Fruit fly (Drosophila melanogaster) whole organism, adult: ENCODE measurements around the gene dls.

Source experiments
- CG11617 ChIP-seq: fragments of 200-800 bp; sonication (Bioruptor generic); optimal IDR thresholded peaks from 2 replicates; lab custom pipeline; 2017; ENCODE audit warnings: mild to moderate bottlenecking, missing biosample characterization, missing genetic modification reagents, missing genetic modification characterization
- CG12768 ChIP-seq: fragments of 200-800 bp; sonication (Bioruptor generic); optimal IDR thresholded peaks from 2 replicates; lab custom pipeline; 2017; ENCODE audit warnings: missing biosample characterization, missing genetic modification characterization, mild to moderate bottlenecking, moderate library complexity, missing genetic modification reagents
- CG14711 ChIP-seq: fragments of 200-800 bp; sonication (Bioruptor generic); optimal IDR thresholded peaks from 2 replicates; lab custom pipeline; 2018; ENCODE audit warnings: missing biosample characterization, mild to moderate bottlenecking, missing genetic modification characterization, moderate library complexity
- CG33017 ChIP-seq: fragments of 200-800 bp; sonication (Bioruptor generic); optimal IDR thresholded peaks from 2 replicates; lab custom pipeline; 2018; ENCODE audit warnings: missing biosample characterization, mild to moderate bottlenecking, missing genetic modification characterization, moderate library complexity
- CG5204 ChIP-seq: fragments of 200-800 bp; sonication (Bioruptor generic); optimal IDR thresholded peaks from 2 replicates; lab custom pipeline; 2016; ENCODE audit warnings: missing biosample characterization, missing genetic modification characterization
- CG7045 ChIP-seq: fragments of 200-800 bp; sonication (Bioruptor generic); optimal IDR thresholded peaks from 2 replicates; lab custom pipeline; 2017; ENCODE audit warnings: missing biosample characterization, mild to moderate bottlenecking, missing genetic modification characterization
- Crg-1 ChIP-seq: fragments of 200-800 bp; sonication (Bioruptor generic); optimal IDR thresholded peaks from 2 replicates; lab custom pipeline; 2016; ENCODE audit warnings: missing biosample characterization, missing genetic modification characterization
- Hr96 ChIP-seq: fragments of 200-800 bp; sonication (Bioruptor generic); optimal IDR thresholded peaks from 2 replicates; lab custom pipeline; 2016; ENCODE audit warnings: missing biosample characterization, missing genetic modification characterization
- bab1 ChIP-seq: fragments of 200-800 bp; sonication (Bioruptor generic); optimal IDR thresholded peaks from 3 replicates; lab custom pipeline; 2019; ENCODE audit warnings: missing biosample characterization, mild to moderate bottlenecking, missing genetic modification characterization, moderate library complexity
- cnc ChIP-seq, 2 experiments: fragments of >200 bp; optimal IDR thresholded peaks; 2 replicates each; lab custom pipeline; 2017
- kay ChIP-seq: fragments of 200-800 bp; sonication (Bioruptor generic); peaks from one replicate; lab custom pipeline; 2016; ENCODE audit warnings: missing biosample characterization, missing genetic modification characterization, borderline replicate concordance
- ovo ChIP-seq: fragments of 200-800 bp; sonication (Bioruptor generic); optimal IDR thresholded peaks from 2 replicates; lab custom pipeline; 2016; ENCODE audit warnings: missing biosample characterization, missing genetic modification characterization
- toe ChIP-seq: fragments of 200-800 bp; sonication (Bioruptor generic); optimal IDR thresholded peaks from 2 replicates; lab custom pipeline; 2016; ENCODE audit warnings: missing biosample characterization, missing genetic modification characterization

- TF ChIP-seq bab1 (no peak), cnc (optimal IDR thresholded peaks at IDR 0.05; lab: Kevin White, UChicago) (no peak), Hr96 (GFP tag; lab: Kevin White, UChicago) (no peak), kay (GFP tag; lab: Kevin White, UChicago) (no peak), CG33017 (no peak), ovo (GFP tag; lab: Kevin White, UChicago) (no peak), toe (GFP tag; lab: Kevin White, UChicago) (no peak), CG11617 (GFP tag; lab: Kevin White, UChicago) (no peak), CG5204 (GFP tag; lab: Kevin White, UChicago) (no peak), CG14711 (tag; lab: Kevin White, UChicago) (no peak), CG12768 (GFP tag; lab: Kevin White, UChicago) (no peak), CG7045 (GFP tag; lab: Kevin White, UChicago) (no peak), Crg-1 (GFP tag; lab: Kevin White, UChicago) (no peak)
These were observed 16.1 kb downstream of the dls start, which contains the start of gene CG13073 for dm6 chr3L:16217203-16217602.
